Worm (Caenorhabditis elegans) whole organism, L1 larva: ENCODE measurements around the gene F21D12.2.

ENCODE experiments used
- aha-1 ChIP-seq: fragments of 150-350 bp; optimal IDR thresholded peaks from 2 replicates; lab custom pipeline; 2014; ENCODE audit warnings: missing biosample characterization, missing genetic modification characterization
- alr-1 ChIP-seq: fragments of 200-800 bp; sonication (Bioruptor generic); optimal IDR thresholded peaks from 2 replicates; lab custom pipeline; 2018; ENCODE audit warnings: borderline replicate concordance, mild to moderate bottlenecking, missing genetic modification characterization, missing compliant biosample characterization
- blmp-1 ChIP-seq: fragments of 150-350 bp; optimal IDR thresholded peaks from 2 replicates; lab custom pipeline; 2014; ENCODE audit warnings: missing biosample characterization, missing genetic modification characterization
- ceh-63 ChIP-seq: fragments of 200-800 bp; sonication (Bioruptor generic); optimal IDR thresholded peaks from 2 replicates; lab custom pipeline; 2018; ENCODE audit warnings: mild to moderate bottlenecking, missing genetic modification characterization, missing compliant biosample characterization
- ceh-88 ChIP-seq: fragments of 200-800 bp; sonication (Bioruptor generic); IDR thresholded peaks from 2 replicates; pipeline ENCODE4 v1.3.6; 2022; ENCODE audit warnings: missing genetic modification characterization, missing compliant biosample characterization
- ceh-90 ChIP-seq: sonication (generic microtip); optimal IDR thresholded peaks from 2 replicates; lab custom pipeline; 2016; ENCODE audit warnings: missing genetic modification characterization, missing compliant biosample characterization
- ces-1 ChIP-seq: fragments of 150-350 bp; optimal IDR thresholded peaks from 2 replicates; lab custom pipeline; 2014; ENCODE audit warnings: missing biosample characterization, missing genetic modification reagents, missing genetic modification characterization
- dpl-1 ChIP-seq, 3 experiments: fragments of 150-350 bp in 2 of 3; sonication (generic microtip) in 1 of 3; optimal IDR thresholded peaks; 2 replicates each; lab custom pipeline; 2014 to 2017; ENCODE audit warnings: missing biosample characterization in 3 of 3, missing genetic modification characterization in 3 of 3, missing genetic modification reagents in 3 of 3
- efl-3 ChIP-seq: fragments of 200-800 bp; sonication (Bioruptor generic); optimal IDR thresholded peaks from 2 replicates; lab custom pipeline; 2018; ENCODE audit warnings: mild to moderate bottlenecking, missing genetic modification characterization, missing compliant biosample characterization
- egl-27 ChIP-seq, 2 experiments: fragments of 150-350 bp in 1 of 2; sonication (generic microtip); optimal IDR thresholded peaks; 3 replicates each; lab custom pipeline; 2017 to 2018; ENCODE audit warnings: missing biosample characterization in 2 of 2, missing genetic modification characterization in 2 of 2, missing genetic modification reagents in 2 of 2
- elt-2 ChIP-seq: sonication (generic microtip); optimal IDR thresholded peaks from 2 replicates; lab custom pipeline; 2016; ENCODE audit warnings: missing genetic modification characterization, mild to moderate bottlenecking, inconsistent platforms, missing compliant biosample characterization, missing genetic modification reagents
- elt-3 ChIP-seq, 6 experiments: fragments of 150-350 bp in 1 of 6; sonication (generic microtip); optimal IDR thresholded peaks; 2 replicates each; lab custom pipeline; 2017 to 2018; ENCODE audit warnings: missing biosample characterization in 6 of 6, missing genetic modification characterization in 6 of 6, inconsistent platforms in 1 of 6
- fkh-10 ChIP-seq: sonication (generic microtip); optimal IDR thresholded peaks from 2 replicates; lab custom pipeline; 2017; ENCODE audit warnings: missing biosample characterization, missing genetic modification reagents, missing genetic modification characterization
- fkh-4 ChIP-seq: sonication (generic microtip); optimal IDR thresholded peaks from 2 replicates; lab custom pipeline; 2016; ENCODE audit warnings: missing compliant biosample characterization, missing genetic modification characterization, borderline replicate concordance
- fos-1 ChIP-seq: fragments of 150-350 bp; optimal IDR thresholded peaks from 2 replicates; lab custom pipeline; 2014; ENCODE audit warnings: missing biosample characterization, missing genetic modification characterization
- hlh-17 ChIP-seq: fragments of 200-800 bp; sonication (Bioruptor generic); optimal IDR thresholded peaks from 2 replicates; lab custom pipeline; 2018; ENCODE audit warnings: missing genetic modification characterization, mild to moderate bottlenecking, missing compliant biosample characterization, moderate library complexity, borderline replicate concordance
- hpl-2 ChIP-seq: fragments of 150-350 bp; optimal IDR thresholded peaks from 2 replicates; lab custom pipeline; 2014; ENCODE audit warnings: missing biosample characterization, missing genetic modification reagents, missing genetic modification characterization
- irx-1 ChIP-seq: sonication (generic microtip); optimal IDR thresholded peaks from 2 replicates; lab custom pipeline; 2016; ENCODE audit warnings: missing genetic modification characterization, missing compliant biosample characterization
- isw-1 ChIP-seq: fragments of 200-800 bp; sonication (Bioruptor generic); IDR thresholded peaks from 2 replicates; pipeline ENCODE4 v1.3.6; 2022; ENCODE audit warnings: missing genetic modification characterization, missing compliant biosample characterization
- lin-13 ChIP-seq: fragments of 150-350 bp; optimal IDR thresholded peaks from 2 replicates; lab custom pipeline; 2014; ENCODE audit warnings: missing biosample characterization, missing genetic modification reagents, missing genetic modification characterization
- lin-14 ChIP-seq: fragments of 200-800 bp; sonication (Bioruptor generic); optimal IDR thresholded peaks from 2 replicates; lab custom pipeline; 2018; ENCODE audit warnings: mild to moderate bottlenecking, missing genetic modification characterization, moderate library complexity, missing compliant biosample characterization
- lin-39 ChIP-seq: fragments of 150-350 bp; optimal IDR thresholded peaks from 2 replicates; lab custom pipeline; 2014; ENCODE audit warnings: missing biosample characterization, missing genetic modification reagents, missing genetic modification characterization
- lir-3 ChIP-seq: sonication (generic microtip); optimal IDR thresholded peaks from 2 replicates; lab custom pipeline; 2016; ENCODE audit warnings: mild to moderate bottlenecking, missing genetic modification characterization, moderate library complexity, missing compliant biosample characterization; ENCODE audit not compliant: poor library complexity
- mab-9 ChIP-seq: fragments of 200-800 bp; sonication (Bioruptor generic); IDR thresholded peaks from 2 replicates; pipeline ENCODE4 v1.3.6; 2022; ENCODE audit warnings: missing genetic modification reagents, missing genetic modification characterization, missing compliant biosample characterization
- mdl-1 ChIP-seq, 2 experiments: fragments of 150-350 bp; optimal IDR thresholded peaks; 2 replicates each; lab custom pipeline; 2014 to 2017; ENCODE audit warnings: missing biosample characterization in 2 of 2, missing genetic modification characterization in 2 of 2, inconsistent platforms in 1 of 2
- mef-2 ChIP-seq: fragments of 150-350 bp; optimal IDR thresholded peaks from 2 replicates; lab custom pipeline; 2014; ENCODE audit warnings: missing biosample characterization, missing genetic modification characterization
- mep-1 ChIP-seq: fragments of 150-350 bp; optimal IDR thresholded peaks from 2 replicates; lab custom pipeline; 2014; ENCODE audit warnings: missing biosample characterization, missing genetic modification characterization
- nhr-11 ChIP-seq: fragments of 150-350 bp; optimal IDR thresholded peaks from 2 replicates; lab custom pipeline; 2014; ENCODE audit warnings: missing biosample characterization, missing genetic modification characterization
- nhr-19 ChIP-seq: fragments of 200-800 bp; sonication (Bioruptor generic); conservative IDR thresholded peaks from 2 replicates; pipeline ENCODE4 v1.3.6; 2022; ENCODE audit warnings: missing genetic modification characterization, missing compliant biosample characterization
- nhr-47 ChIP-seq: sonication (generic microtip); optimal IDR thresholded peaks from 2 replicates; lab custom pipeline; 2016; ENCODE audit warnings: mild to moderate bottlenecking, missing genetic modification characterization, moderate library complexity, missing compliant biosample characterization
- nhr-71 ChIP-seq: sonication (generic microtip); optimal IDR thresholded peaks from 2 replicates; lab custom pipeline; 2016; ENCODE audit warnings: mild to moderate bottlenecking, missing genetic modification characterization, moderate library complexity, missing compliant biosample characterization
- nhr-76 ChIP-seq: sonication (generic microtip); optimal IDR thresholded peaks from 2 replicates; lab custom pipeline; 2017; ENCODE audit warnings: missing biosample characterization, missing genetic modification characterization
- nhr-84 ChIP-seq: sonication (generic microtip); optimal IDR thresholded peaks from 2 replicates; lab custom pipeline; 2017; ENCODE audit warnings: missing biosample characterization, missing genetic modification characterization
- nhr-85 ChIP-seq: sonication (generic microtip); peaks from one replicate; lab custom pipeline; 2016; ENCODE audit warnings: missing genetic modification characterization, inconsistent platforms, missing compliant biosample characterization
- pag-3 ChIP-seq: sonication (generic microtip); optimal IDR thresholded peaks from 2 replicates; lab custom pipeline; 2017; ENCODE audit warnings: missing genetic modification characterization, mild to moderate bottlenecking, missing compliant biosample characterization, antibody characterized with exemption, borderline replicate concordance; ENCODE audit not compliant: insufficient read depth
- pqm-1 ChIP-seq: sonication (generic microtip); optimal IDR thresholded peaks from 3 replicates; lab custom pipeline; 2017; ENCODE audit warnings: missing biosample characterization, missing genetic modification characterization
- rnt-1 ChIP-seq: sonication (generic microtip); optimal IDR thresholded peaks from 2 replicates; lab custom pipeline; 2016; ENCODE audit warnings: mild to moderate bottlenecking, missing genetic modification characterization, moderate library complexity, missing compliant biosample characterization
- skn-1 ChIP-seq: fragments of 150-350 bp; optimal IDR thresholded peaks from 2 replicates; lab custom pipeline; 2014; ENCODE audit warnings: missing biosample characterization, missing genetic modification characterization
- snpc-4 ChIP-seq: fragments of 150-350 bp; optimal IDR thresholded peaks from 2 replicates; lab custom pipeline; 2014; ENCODE audit warnings: missing biosample characterization, missing genetic modification characterization
- snu-23 ChIP-seq: sonication (generic microtip); optimal IDR thresholded peaks from 2 replicates; lab custom pipeline; 2016; ENCODE audit warnings: missing genetic modification characterization, missing compliant biosample characterization
- sox-4 ChIP-seq: sonication (generic microtip); optimal IDR thresholded peaks from 2 replicates; lab custom pipeline; 2016; ENCODE audit warnings: missing genetic modification characterization, missing compliant biosample characterization
- sptf-1 ChIP-seq: fragments of 150-350 bp; optimal IDR thresholded peaks from 2 replicates; lab custom pipeline; 2014; ENCODE audit warnings: missing biosample characterization, missing genetic modification characterization
- swsn-7 ChIP-seq: sonication (generic microtip); optimal IDR thresholded peaks from 2 replicates; lab custom pipeline; 2016; ENCODE audit warnings: missing genetic modification characterization, missing compliant biosample characterization
- tbx-2 ChIP-seq: sonication (generic microtip); optimal IDR thresholded peaks from 2 replicates; lab custom pipeline; 2016; ENCODE audit warnings: missing genetic modification characterization, missing compliant biosample characterization
- tlp-1 ChIP-seq: fragments of 150-350 bp; optimal IDR thresholded peaks from 2 replicates; lab custom pipeline; 2014; ENCODE audit warnings: missing biosample characterization, missing genetic modification characterization
- unc-130 ChIP-seq: fragments of 150-350 bp; optimal IDR thresholded peaks from 2 replicates; lab custom pipeline; 2017; ENCODE audit warnings: missing biosample characterization, missing genetic modification characterization, inconsistent platforms
- unc-30 ChIP-seq: sonication (generic microtip); optimal IDR thresholded peaks from 2 replicates; lab custom pipeline; 2017; ENCODE audit warnings: missing biosample characterization, missing genetic modification characterization
- unc-62 ChIP-seq: fragments of 150-350 bp; optimal IDR thresholded peaks from 2 replicates; lab custom pipeline; 2014; ENCODE audit warnings: missing biosample characterization, missing genetic modification reagents, missing genetic modification characterization
- vab-15 ChIP-seq: sonication (generic microtip); optimal IDR thresholded peaks from 2 replicates; lab custom pipeline; 2017; ENCODE audit warnings: missing genotype, mild to moderate bottlenecking, missing genetic modification characterization, missing compliant biosample characterization
- xbp-1 ChIP-seq: sonication (generic microtip); optimal IDR thresholded peaks from 2 replicates; lab custom pipeline; 2016; ENCODE audit warnings: missing genetic modification characterization, missing compliant biosample characterization
- zip-4 ChIP-seq: fragments of 200-800 bp; sonication (Bioruptor generic); optimal IDR thresholded peaks from 2 replicates; lab custom pipeline; 2018; ENCODE audit warnings: mild to moderate bottlenecking, missing genetic modification characterization, moderate library complexity, missing compliant biosample characterization
- ztf-11 ChIP-seq, 2 experiments: sonication (generic microtip); optimal IDR thresholded peaks; 2 replicates each; lab custom pipeline; 2016 to 2017; ENCODE audit warnings: missing genetic modification characterization in 2 of 2, missing biosample characterization in 1 of 2, missing compliant biosample characterization in 1 of 2
- ztf-4 ChIP-seq: fragments of 150-350 bp; optimal IDR thresholded peaks from 2 replicates; lab custom pipeline; 2014; ENCODE audit warnings: missing biosample characterization, missing genetic modification characterization

The F21D12.2 gene

ce11 chrII:7325063-7325480 is 7.5 kb downstream of the F21D12.2 start (continued):
- no peak for TF ChIP-seq unc-62 (GFP tag; lab: Kevin White, UChicago)
- TF ChIP-seq ztf-4 (tag; lab: Kevin White, UChicago) = peak; percentile 57
- no peak for TF ChIP-seq skn-1
- no peak for TF ChIP-seq mdl-1 (tag; optimal IDR thresholded peaks at IDR 0.05; lab: Kevin White, UChicago)
- no peak for TF ChIP-seq egl-27 (tag; optimal IDR thresholded peaks at IDR 0.05; lab: Kevin White, UChicago)
- no peak for TF ChIP-seq efl-3
- TF ChIP-seq mef-2 = peak; percentile 50
- no peak for TF ChIP-seq snpc-4 (tag; lab: Kevin White, UChicago)
- no peak for TF ChIP-seq mab-9 (GFP tag; lab: Robert Waterston, UW)
- no peak for TF ChIP-seq blmp-1
- TF ChIP-seq nhr-85 (tag; lab: Kevin White, UChicago) = no peak
- TF ChIP-seq ceh-63 (GFP tag; lab: Kevin White, UChicago) = no peak
- no peak for TF ChIP-seq nhr-11 (tag; lab: Kevin White, UChicago)
- no peak for TF ChIP-seq lir-3
- TF ChIP-seq nhr-84 = no peak
- no peak for TF ChIP-seq lin-39 (tag; lab: Kevin White, UChicago)
- TF ChIP-seq mep-1 (tag; lab: Kevin White, UChicago) = peak; percentile 22
- no peak for TF ChIP-seq fos-1
- no peak for TF ChIP-seq tbx-2 (tag; lab: Kevin White, UChicago)
- TF ChIP-seq lin-13 (GFP tag; lab: Kevin White, UChicago) = no peak
- peak; percentile 4 for TF ChIP-seq fkh-10
- TF ChIP-seq xbp-1 (tag; lab: Kevin White, UChicago) = peak; percentile 16
- TF ChIP-seq hlh-17 (GFP tag; lab: Kevin White, UChicago) = no peak
- TF ChIP-seq snu-23 (GFP tag; lab: Kevin White, UChicago) = no peak
- TF ChIP-seq sox-4 = peak; percentile 26
- peak; percentile 75 for TF ChIP-seq nhr-71 (tag; lab: Kevin White, UChicago)
- peak; percentile 59 for TF ChIP-seq nhr-47
- TF ChIP-seq swsn-7 (tag; lab: Kevin White, UChicago) = peak; percentile 6
- TF ChIP-seq fkh-4 (tag; lab: Kevin White, UChicago) = no peak
- TF ChIP-seq dpl-1 (GFP tag; optimal IDR thresholded peaks at IDR 0.05; lab: Kevin White, UChicago) = no peak
- TF ChIP-seq unc-30 (tag; lab: Kevin White, UChicago) = no peak
- TF ChIP-seq alr-1 (tag; lab: Kevin White, UChicago) = no peak
- peak; percentile 63 for TF ChIP-seq lin-14 (GFP tag; lab: Kevin White, UChicago)
- TF ChIP-seq unc-130 = no peak
- no peak for TF ChIP-seq isw-1 (GFP tag; lab: Robert Waterston, UW)
- no peak for TF ChIP-seq pqm-1 (tag; lab: Kevin White, UChicago)
- TF ChIP-seq irx-1 (tag; lab: Kevin White, UChicago) = no peak
- TF ChIP-seq vab-15 (tag; lab: Kevin White, UChicago) = no peak
- TF ChIP-seq ceh-90 = no peak
- TF ChIP-seq elt-2 (tag; lab: Kevin White, UChicago) = no peak
- no peak for TF ChIP-seq zip-4
- TF ChIP-seq aha-1 (tag; lab: Kevin White, UChicago) = no peak
- TF ChIP-seq nhr-19 (GFP tag; lab: Robert Waterston, UW) = no peak
- no peak for TF ChIP-seq hpl-2 (GFP tag; lab: Kevin White, UChicago)
- no peak for TF ChIP-seq elt-3 (tag; optimal IDR thresholded peaks at IDR 0.05; lab: Kevin White, UChicago)
- TF ChIP-seq nhr-76 (tag; lab: Kevin White, UChicago) = no peak
- TF ChIP-seq sptf-1 = no peak
- TF ChIP-seq pag-3 (tag; lab: Kevin White, UChicago) = no peak
- TF ChIP-seq tlp-1 (tag; lab: Kevin White, UChicago) = no peak
- peak; percentile 31; the same call in 1 of the 2 replicates for TF ChIP-seq ceh-88 (GFP tag; lab: Robert Waterston, UW)
- no peak for TF ChIP-seq ces-1 (GFP tag; lab: Kevin White, UChicago)
- no peak for TF ChIP-seq rnt-1 (tag; lab: Kevin White, UChicago)
- TF ChIP-seq ztf-11 (tag; optimal IDR thresholded peaks at IDR 0.05; lab: Kevin White, UChicago) = no peak
